Worm (Caenorhabditis elegans): ENCODE measurements around the gene ain-1.

ce11 chrX:16579303-16579795, 33.9 kb upstream of the ain-1 start, which contains the start of gene ser-1:
- TF ChIP-seq cog-1 (tag; optimal IDR thresholded peaks at IDR 0.05): no peak
- TF ChIP-seq tab-1 (GFP tag; IDR thresholded peaks at IDR 0.05): no peak

Data from whole organism, midembryonic.